Worm (Caenorhabditis elegans) whole organism, L4/young adult: Measurements from ENCODE around the gene R07E5.6.

Source experiments
- W03F9.2 ChIP-seq: fragments of 150-350 bp; optimal IDR thresholded peaks from 2 replicates; lab custom pipeline; 2014; ENCODE audit warnings: missing biosample characterization, missing genetic modification characterization
- dao-5 ChIP-seq: sonication (generic microtip); optimal IDR thresholded peaks from 2 replicates; lab custom pipeline; 2016; ENCODE audit warnings: missing genotype, missing genetic modification characterization, moderate library complexity, missing compliant biosample characterization
- him-1 ChIP-seq: sonication (generic microtip); optimal IDR thresholded peaks from 2 replicates; lab custom pipeline; 2016; ENCODE audit warnings: missing genotype, missing genetic modification reagents, missing genetic modification characterization, missing compliant biosample characterization

R07E5.6 gene

ce11 chrIII:4412108-4413009, 13.8 kb downstream of the R07E5.6 start:
- TF ChIP-seq dao-5 (tag; lab: Kevin White, UChicago) (no peak), him-1 (no peak), W03F9.2 (no peak)

- TF ChIP-seq dao-5 (tag; lab: Kevin White, UChicago) (no peak), him-1 (no peak), W03F9.2 (no peak)
These were observed 14.5 kb downstream of the R07E5.6 start, which contains the start of gene mpc-1 for ce11 chrIII:4413099-4413498. TSS of gene mpc-1 (plus strand) at chrIII:4413457.

- TF ChIP-seq dao-5 (tag; lab: Kevin White, UChicago) (no peak), W03F9.2 (no peak), him-1 (no peak)
These were observed 16.6 kb downstream of the R07E5.6 start, which contains the start of gene R07E5.11 for ce11 chrIII:4415135-4415534. TSS of gene R07E5.11 (minus strand) at chrIII:4415235.

DNA sequence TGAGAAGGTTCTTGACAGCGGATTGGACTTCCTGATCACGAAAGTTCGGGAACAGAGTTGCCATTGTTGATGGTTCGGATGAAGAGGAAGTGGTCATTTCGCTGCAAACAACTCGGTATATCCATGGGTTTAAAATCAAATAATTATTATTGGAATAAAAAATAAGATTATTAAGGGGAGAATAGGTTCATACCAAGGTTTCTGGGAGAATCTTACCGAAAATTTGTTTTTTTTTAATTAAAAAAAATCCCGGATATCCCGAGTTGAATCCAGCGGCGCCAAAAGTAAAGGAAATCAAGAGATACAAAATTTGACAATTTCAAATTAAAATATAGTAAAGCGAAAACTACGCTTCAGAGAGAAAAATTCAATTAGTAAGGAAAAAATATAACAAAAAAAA, 19.4 kb downstream of the R07E5.6 start, which contains the start of the genes R07E5.19 and pdcd-2:
R07E5.19 (minus strand) TSS at position 101 of the 400 bp plus-strand sequence.
pdcd-2 (minus strand) TSS at position 102 of the 400 bp plus-strand sequence.
- no peak for TF ChIP-seq him-1
- TF ChIP-seq dao-5 (tag; lab: Kevin White, UChicago) = no peak
- no peak for TF ChIP-seq W03F9.2

ce11 chrIII:4419117-4419978, 20.8 kb downstream of the R07E5.6 start, which contains the start of the genes R07E5.7 and cku-80:
TSS of gene R07E5.7 (minus strand) at chrIII:4419167.
TSS of gene cku-80 (plus strand) at chrIII:4419848.
- TF ChIP-seq W03F9.2 (peak; percentile 73), him-1 (no peak), dao-5 (tag; lab: Kevin White, UChicago) (no peak)

- no peak for TF ChIP-seq him-1
- no peak for TF ChIP-seq W03F9.2
- no peak for TF ChIP-seq dao-5 (tag; lab: Kevin White, UChicago)
These were observed 30.2 kb downstream of the R07E5.6 start for ce11 chrIII:4428797-4429196.

DNA sequence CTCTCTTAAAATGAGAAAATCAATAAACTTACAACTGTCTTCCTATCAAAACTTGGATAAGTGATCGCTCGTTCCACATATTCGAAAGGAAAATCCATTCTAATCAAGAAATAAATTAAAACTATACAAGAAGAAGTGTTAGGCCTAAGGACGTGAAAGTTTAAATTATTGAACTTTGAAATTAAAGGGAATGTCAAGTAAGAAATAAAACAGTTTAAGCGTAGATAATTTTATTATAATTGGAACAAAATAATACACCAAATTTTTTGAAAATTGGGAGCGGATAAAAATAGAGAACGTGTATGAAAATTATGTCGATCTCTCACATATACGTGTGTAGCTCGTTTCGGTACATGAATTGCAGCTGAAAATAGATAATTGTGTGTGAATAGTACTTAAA, 30.8 kb downstream of the R07E5.6 start, which contains the start of gene C28A5.6:
C28A5.6 (minus strand) TSS at position 101 of the 400 bp plus-strand sequence.
- TF ChIP-seq W03F9.2 = no peak
- TF ChIP-seq him-1 = no peak
- TF ChIP-seq dao-5 (tag; lab: Kevin White, UChicago) = no peak

DNA sequence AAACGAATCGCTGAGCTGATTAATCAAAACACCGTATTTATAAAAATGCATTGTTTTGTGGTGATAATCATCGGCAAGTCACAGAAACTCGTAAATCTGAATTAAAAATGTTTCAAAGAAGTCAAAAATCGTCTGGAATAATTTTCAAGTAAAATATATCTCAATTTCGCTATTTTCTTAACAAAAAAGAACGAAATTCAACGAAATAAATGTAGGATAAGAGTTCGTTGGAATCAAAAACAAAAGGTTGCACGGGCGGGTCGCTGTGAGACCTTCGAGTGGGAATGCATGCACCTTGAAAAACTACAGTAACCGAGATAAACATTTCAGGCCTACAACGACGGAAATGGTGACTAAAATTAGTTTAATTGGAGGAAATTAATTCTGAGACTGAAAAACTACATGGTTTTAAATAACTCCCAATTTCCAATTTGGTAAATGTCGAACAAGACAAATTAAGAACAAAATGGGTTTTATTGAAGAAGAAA, 35.8 kb downstream of the R07E5.6 start, which contains the start of gene C28A5.1:
C28A5.1 (minus strand) TSS at position 51 of the 488 bp plus-strand sequence.
- no peak for TF ChIP-seq dao-5 (tag; lab: Kevin White, UChicago)
- peak; percentile 52 for TF ChIP-seq W03F9.2

- TF ChIP-seq him-1 = no peak
- TF ChIP-seq dao-5 (tag; lab: Kevin White, UChicago) = no peak
These were observed 36.7 kb downstream of the R07E5.6 start for ce11 chrIII:4435262-4435661.

ce11 chrIII:4439493-4439983, 41.0 kb downstream of the R07E5.6 start, which contains the start of gene C28A5.2:
TSS of gene C28A5.2 (minus strand) at chrIII:4439543.
- TF ChIP-seq W03F9.2 (no peak), him-1 (no peak), dao-5 (tag; lab: Kevin White, UChicago) (no peak)

- TF ChIP-seq dao-5 (tag; lab: Kevin White, UChicago) (no peak), him-1 (no peak), W03F9.2 (no peak)
These were observed 43.2 kb downstream of the R07E5.6 start, which contains the start of gene nex-3 for ce11 chrIII:4441781-4442180. TSS of gene nex-3 (plus strand) at chrIII:4442081.

- no peak for TF ChIP-seq W03F9.2
- no peak for TF ChIP-seq him-1
- no peak for TF ChIP-seq dao-5 (tag; lab: Kevin White, UChicago)
These were observed 45.9 kb downstream of the R07E5.6 start for ce11 chrIII:4444492-4444891.

DNA sequence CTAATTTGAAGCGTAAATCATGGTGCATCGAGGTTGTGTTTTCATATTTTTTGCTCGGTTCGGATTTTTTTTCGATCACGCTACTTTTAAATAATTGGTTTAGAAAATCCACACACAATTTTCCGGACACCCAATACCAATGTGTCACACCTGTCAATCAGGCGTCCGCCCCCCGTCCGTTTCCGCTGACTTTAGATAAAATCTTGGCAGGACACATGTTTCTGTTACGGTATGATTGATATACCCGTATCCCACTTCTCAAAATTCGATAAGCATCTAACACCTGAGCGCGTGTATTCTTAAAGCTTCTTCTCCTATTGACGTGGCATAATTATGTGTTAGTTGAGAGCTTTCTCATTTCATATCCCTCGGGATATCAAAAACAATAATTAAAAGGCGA, 49.5 kb downstream of the R07E5.6 start:
- TF ChIP-seq W03F9.2 (no peak), dao-5 (tag; lab: Kevin White, UChicago) (no peak), him-1 (no peak)

DNA sequence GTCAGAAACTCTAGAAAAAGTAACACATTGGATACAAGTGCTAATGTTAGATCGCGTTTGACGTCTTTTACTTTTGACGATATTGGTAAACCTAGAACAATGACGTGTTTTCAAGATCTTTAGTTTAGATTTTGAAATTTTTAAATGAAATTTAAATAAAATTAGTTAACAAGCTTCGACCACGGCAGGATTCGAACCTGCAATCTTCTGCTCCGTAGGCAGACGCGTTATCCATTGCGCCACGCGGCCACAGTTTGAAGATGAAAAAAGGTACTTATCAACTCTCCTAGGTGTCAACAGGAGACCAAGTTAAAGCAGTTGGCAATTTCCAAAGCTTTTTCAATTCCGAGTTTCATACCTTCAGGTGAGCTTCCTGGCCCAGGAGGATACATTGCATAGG, 50.8 kb downstream of the R07E5.6 start:
- TF ChIP-seq W03F9.2 (peak; percentile 15), him-1 (no peak), dao-5 (tag; lab: Kevin White, UChicago) (peak; percentile 34)
